Worm (Caenorhabditis elegans) whole organism, L1 larva: ENCODE results near the gene fbxa-30.

ENCODE experiments used
- lin-39 ChIP-seq: fragments of 150-350 bp; optimal IDR thresholded peaks from 2 replicates; lab custom pipeline; 2014; ENCODE audit warnings: missing biosample characterization, missing genetic modification reagents, missing genetic modification characterization
- sox-4 ChIP-seq: sonication (generic microtip); optimal IDR thresholded peaks from 2 replicates; lab custom pipeline; 2016; ENCODE audit warnings: missing genetic modification characterization, missing compliant biosample characterization

ce11 chrIII:1321561-1321960 is 46.1 kb upstream of the fbxa-30 start, which contains the start of gene fbxa-15:
- no peak for TF ChIP-seq lin-39 (tag; lab: Kevin White, UChicago)
- TF ChIP-seq sox-4 (tag; lab: Kevin White, UChicago) = no peak
